Comparison of ENCODE assay signal across 1 fruit fly cellular context in the genomic region with DNA sequence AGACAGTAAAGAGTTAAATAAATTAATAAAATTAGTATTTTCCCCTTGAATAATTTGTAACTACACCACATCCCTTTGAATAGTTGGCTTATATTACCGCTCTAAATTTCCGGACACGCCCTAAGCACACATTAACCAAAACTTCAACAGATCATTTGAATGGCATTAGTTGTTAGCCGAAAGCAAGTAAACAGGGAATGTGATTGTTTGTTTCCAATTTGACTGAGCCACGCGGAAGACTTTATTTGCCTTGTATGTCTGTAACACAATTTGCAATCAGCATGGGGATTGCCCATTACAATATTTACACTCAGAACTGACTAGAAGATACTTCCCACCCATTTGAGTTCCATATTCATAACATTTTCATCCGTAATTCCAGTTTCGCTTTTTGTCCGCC.
TF ChIP-seq lines count a peak whose summit lies in the region.

No protein-coding gene starts in this region.

TF ChIP-seq in whole organism, embryonic, 481 proteins besides CTCF, POLR2A, EP300 and RAD21 (continued from another document):
- TF ChIP-seq CG3281 (GFP tag; optimal IDR thresholded peaks at IDR 0.05; lab: Kevin White, UChicago) (peak; percentile 53), CG12769 (tag; optimal IDR thresholded peaks at IDR 0.05; lab: Kevin White, UChicago) (peak; percentile 41), ranshi (GFP tag; IDR thresholded peaks at IDR 0.05; lab: Robert Waterston, UW) (0 out of 2 replicates have a peak, but pooled peaks have one; percentile 9), CG6683 (GFP tag; optimal IDR thresholded peaks at IDR 0.05; lab: Kevin White, UChicago) (peak; percentile 11), CG4424 (GFP tag; optimal IDR thresholded peaks at IDR 0.05; lab: Kevin White, UChicago) (no peak), cwo (GFP tag; optimal IDR thresholded peaks at IDR 0.05; lab: Kevin White, UChicago) (peak; percentile 45), CoRest (tag; optimal IDR thresholded peaks at IDR 0.05; lab: Kevin White, UChicago) (peak; percentile 4), CG2120 (GFP tag; optimal IDR thresholded peaks at IDR 0.05; lab: Kevin White, UChicago) (peak; percentile 47), CG3726 (GFP tag; IDR thresholded peaks at IDR 0.05; lab: Robert Waterston, UW) (no peak), gce (GFP tag; IDR thresholded peaks at IDR 0.05; lab: Robert Waterston, UW) (no peak), CG31224 (GFP tag; IDR thresholded peaks at IDR 0.05; lab: Robert Waterston, UW) (no peak), gem (tag; optimal IDR thresholded peaks at IDR 0.05; lab: Kevin White, UChicago) (peak; percentile 2), CG14860 (GFP tag; IDR thresholded peaks at IDR 0.05; lab: Robert Waterston, UW; ENCODE audit: partially characterized antibody) (no peak), CG4730 (GFP tag; IDR thresholded peaks at IDR 0.05; lab: Robert Waterston, UW) (0 out of 2 replicates have a peak, but pooled peaks have one; percentile 4), Fer1 (GFP tag; optimal IDR thresholded peaks at IDR 0.05; lab: Kevin White, UChicago) (peak; percentile 72), nau (GFP tag; optimal IDR thresholded peaks at IDR 0.05; lab: Kevin White, UChicago) (peak; percentile 20), Asciz (GFP tag; optimal IDR thresholded peaks at IDR 0.05; lab: Kevin White, UChicago) (peak; percentile 7), CG8924 (tag; optimal IDR thresholded peaks at IDR 0.05; lab: Kevin White, UChicago) (peak; percentile 0), Deaf1 (tag; optimal IDR thresholded peaks at IDR 0.05; lab: Kevin White, UChicago) (no peak), schlank (tag; optimal IDR thresholded peaks at IDR 0.05; lab: Kevin White, UChicago) (peak; percentile 19), CG2678 (tag; optimal IDR thresholded peaks at IDR 0.05; lab: Kevin White, UChicago) (peak; percentile 54), knrl (GFP tag; IDR thresholded peaks at IDR 0.05; lab: Robert Waterston, UW; ENCODE audit: partially characterized antibody) (no peak), CG3847 (GFP tag; IDR thresholded peaks at IDR 0.05; lab: Robert Waterston, UW) (0 out of 2 replicates have a peak, but pooled peaks have one; percentile 24), dpn (GFP tag; optimal IDR thresholded peaks at IDR 0.05; lab: Kevin White, UChicago) (peak in 1 of 2 experiments; percentile 4), NK7.1 (GFP tag; optimal IDR thresholded peaks at IDR 0.05; lab: Kevin White, UChicago) (no peak), CG12219 (GFP tag; optimal IDR thresholded peaks at IDR 0.05; lab: Kevin White, UChicago) (peak; percentile 4), PHDP (tag; optimal IDR thresholded peaks at IDR 0.05; lab: Kevin White, UChicago) (peak; percentile 38), org-1 (GFP tag; optimal IDR thresholded peaks at IDR 0.05; lab: Kevin White, UChicago) (peak; percentile 11), Trl (optimal IDR thresholded peaks at IDR 0.05; lab: Kevin White, UChicago) (no peak), Trl (GFP tag; optimal IDR thresholded peaks at IDR 0.05; lab: Kevin White, UChicago) (peak; percentile 25), CG11696 (GFP tag; IDR thresholded peaks at IDR 0.05; lab: Robert Waterston, UW) (peak; percentile 35), CG11695 (GFP tag; IDR thresholded peaks at IDR 0.05; lab: Robert Waterston, UW) (0 out of 3 replicates have a peak, but pooled peaks have one; percentile 6), CG11456 (GFP tag; IDR thresholded peaks at IDR 0.05; lab: Robert Waterston, UW) (no peak), Meics (GFP tag; optimal IDR thresholded peaks at IDR 0.05; lab: Kevin White, UChicago) (peak; percentile 58), ftz-f1 (GFP tag; optimal IDR thresholded peaks at IDR 0.05; lab: Kevin White, UChicago) (no peak), Eip74EF (GFP tag; optimal IDR thresholded peaks at IDR 0.05; lab: Kevin White, UChicago) (peak in 1 of 2 experiments; percentile 45), zfh1 (GFP tag; IDR thresholded peaks at IDR 0.05; lab: Robert Waterston, UW) (0 out of 3 replicates have a peak, but pooled peaks have one; percentile 23), caup (GFP tag; optimal IDR thresholded peaks at IDR 0.05; lab: Kevin White, UChicago; ENCODE audit: severe bottlenecking) (peak; percentile 60), Dfd (GFP tag; optimal IDR thresholded peaks at IDR 0.05; lab: Kevin White, UChicago) (no peak), CG14441 (GFP tag; IDR thresholded peaks at IDR 0.05; lab: Robert Waterston, UW) (0 out of 2 replicates have a peak, but pooled peaks have one; percentile 11), CG13775 (GFP tag; optimal IDR thresholded peaks at IDR 0.05; lab: Kevin White, UChicago) (no peak), scrt (GFP tag; optimal IDR thresholded peaks at IDR 0.05; lab: Kevin White, UChicago) (peak; percentile 35), Hmr (GFP tag; optimal IDR thresholded peaks at IDR 0.05; lab: Kevin White, UChicago) (peak; percentile 68), CG15269 (tag; optimal IDR thresholded peaks at IDR 0.05; lab: Kevin White, UChicago) (peak; percentile 14), en (GFP tag; optimal IDR thresholded peaks at IDR 0.05; lab: Kevin White, UChicago) (no peak), CG4854 (GFP tag; optimal IDR thresholded peaks at IDR 0.05; lab: Kevin White, UChicago) (peak; percentile 16), pan (optimal IDR thresholded peaks at IDR 0.05; lab: Kevin White, UChicago) (no peak), pan (GFP tag; optimal IDR thresholded peaks at IDR 0.05 in 1 of 2, IDR thresholded peaks at IDR 0.05 in 1 of 2) (peak in 1 of 2 experiments; percentile 5), Hr78 (GFP tag; optimal IDR thresholded peaks at IDR 0.05; lab: Kevin White, UChicago) (no peak), eyg (GFP tag; optimal IDR thresholded peaks at IDR 0.05; lab: Kevin White, UChicago) (peak; percentile 33), Atf6 (GFP tag; IDR thresholded peaks at IDR 0.05; lab: Robert Waterston, UW) (peak; percentile 48; the same call in 1 of the 2 replicates), gsb (GFP tag; IDR thresholded peaks at IDR 0.05; lab: Robert Waterston, UW) (0 out of 2 replicates have a peak, but pooled peaks have one; percentile 30), Fer3 (tag; optimal IDR thresholded peaks at IDR 0.05; lab: Kevin White, UChicago) (peak; percentile 21), CG1603 (tag; optimal IDR thresholded peaks at IDR 0.05; lab: Kevin White, UChicago) (peak; percentile 18), kah (GFP tag; optimal IDR thresholded peaks at IDR 0.05; lab: Kevin White, UChicago) (no peak), Pdp1 (GFP tag; optimal IDR thresholded peaks at IDR 0.05; lab: Kevin White, UChicago) (peak in 1 of 2 experiments; percentile 10)
